Worm (Caenorhabditis elegans): ENCODE results near the gene pals-38.

Gene pals-38

DNA sequence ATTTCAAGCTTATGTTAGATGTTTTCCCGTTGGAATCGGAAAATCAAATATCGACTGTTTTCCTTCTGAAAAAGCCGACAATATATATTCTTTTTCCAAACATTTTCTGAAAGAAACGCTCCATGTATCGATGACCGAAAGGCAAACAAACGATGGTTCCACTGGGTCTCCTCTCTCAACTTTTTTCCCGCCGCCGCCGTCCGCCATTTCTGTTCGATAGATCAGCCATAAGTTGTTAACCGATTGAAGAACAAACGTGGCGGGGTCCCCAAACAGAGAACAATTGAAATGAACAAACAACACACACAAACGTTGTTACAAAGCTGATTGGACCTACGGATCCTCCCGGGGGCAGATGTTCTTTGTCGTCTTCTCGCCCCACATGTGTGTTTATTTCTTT, 19.9 kb upstream of the pals-38 start:
- TF ChIP-seq madf-6 (GFP tag; IDR thresholded peaks at IDR 0.05) (peak; percentile 22; the same call in 1 of the 2 replicates), ztf-18 (tag; optimal IDR thresholded peaks at IDR 0.05) (no peak), Y95B8A.8 (GFP tag; IDR thresholded peaks at IDR 0.05) (no peak)

- TF ChIP-seq ceh-58 (GFP tag; IDR thresholded peaks at IDR 0.05) (no peak), madf-10 (tag; optimal IDR thresholded peaks at IDR 0.05) (peak; percentile 20), egl-18 (GFP tag; IDR thresholded peaks at IDR 0.05) (no peak), K11D2.4 (GFP tag; IDR thresholded peaks at IDR 0.05) (peak; percentile 77), Y53F4B.3 (GFP tag; IDR thresholded peaks at IDR 0.05) (no peak), B0336.3 (GFP tag; IDR thresholded peaks at IDR 0.05) (0 out of 2 replicates have a peak, but pooled peaks have one; percentile 28), snpc-1.3 (tag; optimal IDR thresholded peaks at IDR 0.05; ENCODE audit: insufficient read depth) (no peak), F10E7.11 (tag; optimal IDR thresholded peaks at IDR 0.05) (peak; percentile 15), F52B5.7 (tag; optimal IDR thresholded peaks at IDR 0.05) (peak; percentile 31), Y95B8A.8 (GFP tag; IDR thresholded peaks at IDR 0.05) (no peak), ztf-22 (GFP tag; optimal IDR thresholded peaks at IDR 0.05) (peak; percentile 0), egrh-3 (GFP tag; IDR thresholded peaks at IDR 0.05) (peak; percentile 82), snpc-3.4 (tag; optimal IDR thresholded peaks at IDR 0.05) (no peak), unc-62 (GFP tag; optimal IDR thresholded peaks at IDR 0.05) (no peak), attf-3 (GFP tag; conservative IDR thresholded peaks at IDR 0.05) (peak; percentile 43), ztf-28 (GFP tag; IDR thresholded peaks at IDR 0.05) (no peak), lag-1 (GFP tag; IDR thresholded peaks at IDR 0.05) (no peak), pha-4 (tag; optimal IDR thresholded peaks at IDR 0.05) (no peak), ceh-79 (tag; optimal IDR thresholded peaks at IDR 0.05) (no peak), akir-1 (GFP tag; optimal IDR thresholded peaks at IDR 0.05) (no peak), F33H1.4 (GFP tag; IDR thresholded peaks at IDR 0.05) (0 out of 2 replicates have a peak, but pooled peaks have one; percentile 19), cebp-1 (GFP tag; IDR thresholded peaks at IDR 0.05) (no peak), cebp-1 (tag; optimal IDR thresholded peaks at IDR 0.05) (peak; percentile 63), F49E8.2 (tag; optimal IDR thresholded peaks at IDR 0.05; ENCODE audit: insufficient read depth) (no peak), lin-35 (GFP tag; optimal IDR thresholded peaks at IDR 0.05) (peak in 2 of 3 experiments; percentile 13 to 62), B0035.1 (tag; optimal IDR thresholded peaks at IDR 0.05) (no peak), somi-1 (GFP tag; optimal IDR thresholded peaks at IDR 0.05) (peak; percentile 83), attf-5 (GFP tag; optimal IDR thresholded peaks at IDR 0.05) (peak; percentile 62), nfya-1 (tag; optimal IDR thresholded peaks at IDR 0.05; ENCODE audit: borderline replicate concordance, insufficient read depth) (no peak), lin-40 (tag; optimal IDR thresholded peaks at IDR 0.05) (peak; percentile 58), D2030.7 (GFP tag; IDR thresholded peaks at IDR 0.05) (no peak), dox-1 (GFP tag; IDR thresholded peaks at IDR 0.05) (peak; percentile 72), nhr-80 (tag; optimal IDR thresholded peaks at IDR 0.05) (no peak), bed-2 (GFP tag; IDR thresholded peaks at IDR 0.05) (0 out of 2 replicates have a peak, but pooled peaks have one; percentile 38), cebp-2 (GFP tag; IDR thresholded peaks at IDR 0.05) (no peak), hmg-1.2 (GFP tag; IDR thresholded peaks at IDR 0.05) (peak; percentile 86), zfh-2 (GFP tag; conservative IDR thresholded peaks at IDR 0.05) (peak; percentile 98), tbx-9 (tag; optimal IDR thresholded peaks at IDR 0.05; ENCODE audit: borderline replicate concordance) (no peak), Y56A3A.18 (GFP tag; IDR thresholded peaks at IDR 0.05) (0 out of 2 replicates have a peak, but pooled peaks have one; percentile 25), fkh-3 (tag; optimal IDR thresholded peaks at IDR 0.05) (no peak), atf-7 (tag; optimal IDR thresholded peaks at IDR 0.05) (peak; percentile 48), madf-6 (GFP tag; IDR thresholded peaks at IDR 0.05) (peak; percentile 17; the same call in 1 of the 2 replicates), rcor-1 (GFP tag; IDR thresholded peaks at IDR 0.05) (0 out of 2 replicates have a peak, but pooled peaks have one; percentile 32), F37B4.10 (GFP tag; IDR thresholded peaks at IDR 0.05) (no peak), madf-8 (GFP tag; conservative IDR thresholded peaks at IDR 0.05) (no peak)
These were observed 18.6 kb upstream of the pals-38 start for ce11 chrV:12465399-12465798.
